Fruit fly (Drosophila melanogaster) whole organism, embryonic: Measurements from ENCODE around the gene sicily.

Experiments used
- CG10321 ChIP-seq: fragments of 200-800 bp; sonication (Bioruptor generic); IDR thresholded peaks from 2 replicates; pipeline ENCODE4 v1.3.6; 2022; ENCODE audit warnings: missing biosample characterization, missing genetic modification characterization
- CG10431 ChIP-seq: fragments of 200-800 bp; sonication (Bioruptor generic); optimal IDR thresholded peaks from 3 replicates; lab custom pipeline; 2018; ENCODE audit warnings: missing biosample characterization, mild to moderate bottlenecking, missing genetic modification characterization
- CG11504 ChIP-seq: fragments of 200-800 bp; sonication (Bioruptor generic); optimal IDR thresholded peaks from 3 replicates; lab custom pipeline; 2019; ENCODE audit warnings: missing biosample characterization, mild to moderate bottlenecking, missing genetic modification characterization, moderate library complexity
- CG12071 ChIP-seq: fragments of 200-800 bp; sonication (Bioruptor generic); optimal IDR thresholded peaks from 3 replicates; lab custom pipeline; 2018; ENCODE audit warnings: missing biosample characterization, mild to moderate bottlenecking, missing genetic modification characterization
- CG13296 ChIP-seq: fragments of 200-800 bp; sonication (Bioruptor generic); optimal IDR thresholded peaks from 3 replicates; lab custom pipeline; 2018; ENCODE audit warnings: missing biosample characterization, mild to moderate bottlenecking, missing genetic modification characterization
- CG14441 ChIP-seq: fragments of 200-800 bp; sonication (Bioruptor generic); IDR thresholded peaks from 2 replicates; pipeline ENCODE4 v1.3.6; 2022; ENCODE audit warnings: missing biosample characterization, missing genetic modification characterization
- CG15696 ChIP-seq: fragments of 200-800 bp; sonication (Bioruptor generic); optimal IDR thresholded peaks from 2 replicates; lab custom pipeline; 2019; ENCODE audit warnings: missing biosample characterization, mild to moderate bottlenecking, missing genetic modification characterization, moderate library complexity
- CG31365 ChIP-seq: fragments of 200-800 bp; sonication (Bioruptor generic); optimal IDR thresholded peaks from 2 replicates; lab custom pipeline; 2018; ENCODE audit warnings: missing biosample characterization, mild to moderate bottlenecking, missing genetic modification characterization
- CG33213 ChIP-seq: fragments of 200-800 bp; sonication (Bioruptor generic); optimal IDR thresholded peaks from 3 replicates; lab custom pipeline; 2016; ENCODE audit warnings: missing biosample characterization, missing genetic modification characterization
- CG4707 ChIP-seq: fragments of 200-800 bp; sonication (Bioruptor generic); optimal IDR thresholded peaks from 2 replicates; lab custom pipeline; 2018; ENCODE audit warnings: missing biosample characterization, mild to moderate bottlenecking, missing genetic modification characterization, moderate library complexity
- CG6175 ChIP-seq: fragments of 200-800 bp; sonication (Bioruptor generic); IDR thresholded peaks from 3 replicates; pipeline ENCODE4 v1.3.6; 2022; ENCODE audit warnings: missing biosample characterization, missing genetic modification characterization
- CG7372 ChIP-seq: fragments of 200-800 bp; sonication (Bioruptor generic); IDR thresholded peaks from 2 replicates; pipeline ENCODE4 v1.3.6; 2022; ENCODE audit warnings: missing biosample characterization, missing genetic modification characterization
- CG8478 ChIP-seq: fragments of >200 bp; optimal IDR thresholded peaks from 2 replicates; lab custom pipeline; 2018
- CG8765 ChIP-seq: fragments of 200-800 bp; sonication (Bioruptor generic); IDR thresholded peaks from 2 replicates; pipeline ENCODE4 v1.3.6; 2022; ENCODE audit warnings: missing biosample characterization, missing genetic modification characterization
- CG9215 ChIP-seq: fragments of 200-800 bp; sonication (Bioruptor generic); IDR thresholded peaks from 2 replicates; pipeline ENCODE4 v1.3.6; 2022; ENCODE audit warnings: missing biosample characterization, missing genetic modification characterization
- CG9727 ChIP-seq: fragments of 200-800 bp; sonication (Bioruptor generic); optimal IDR thresholded peaks from 3 replicates; lab custom pipeline; 2017; ENCODE audit warnings: missing biosample characterization, mild to moderate bottlenecking, missing genetic modification characterization
- CrebB ChIP-seq: fragments of 200-800 bp; sonication (Bioruptor generic); optimal IDR thresholded peaks from 3 replicates; lab custom pipeline; 2018; ENCODE audit warnings: missing biosample characterization, mild to moderate bottlenecking, missing genetic modification characterization
- Doc2 ChIP-seq: fragments of 200-800 bp; sonication (Bioruptor generic); IDR thresholded peaks from 2 replicates; pipeline ENCODE4 v1.3.6; 2022; ENCODE audit warnings: missing biosample characterization, missing genetic modification characterization
- E2f1 ChIP-seq: fragments of 200-800 bp; sonication (Bioruptor generic); IDR thresholded peaks from 2 replicates; pipeline ENCODE4 v1.3.6; 2022; ENCODE audit warnings: missing biosample characterization, missing genetic modification characterization
- Ets97D ChIP-seq: fragments of 200-800 bp; sonication (Bioruptor generic); optimal IDR thresholded peaks from 3 replicates; lab custom pipeline; 2016; ENCODE audit warnings: missing biosample characterization, missing genetic modification characterization
- H2.0 ChIP-seq: fragments of 200-800 bp; sonication (Bioruptor generic); IDR thresholded peaks from 2 replicates; pipeline ENCODE4 v1.3.6; 2022; ENCODE audit warnings: missing biosample characterization, missing genetic modification characterization
- Hr3 ChIP-seq: fragments of 200-800 bp; sonication (Bioruptor generic); optimal IDR thresholded peaks from 3 replicates; lab custom pipeline; 2016; ENCODE audit warnings: missing biosample characterization, missing genetic modification characterization
- NC2α ChIP-seq: fragments of 200-800 bp; sonication (Bioruptor generic); optimal IDR thresholded peaks from 2 replicates; lab custom pipeline; 2016; ENCODE audit warnings: missing biosample characterization, missing genetic modification characterization
- Nf-YB ChIP-seq: fragments of 200-800 bp; sonication (Bioruptor generic); optimal IDR thresholded peaks from 3 replicates; lab custom pipeline; 2019; ENCODE audit warnings: missing biosample characterization, mild to moderate bottlenecking, missing genetic modification characterization, moderate library complexity
- Oli ChIP-seq: fragments of 200-800 bp; sonication (Bioruptor generic); optimal IDR thresholded peaks from 2 replicates; lab custom pipeline; 2018; ENCODE audit warnings: missing biosample characterization, mild to moderate bottlenecking, missing genetic modification characterization, moderate library complexity
- al ChIP-seq: fragments of 200-800 bp; sonication (Bioruptor generic); IDR thresholded peaks from 2 replicates; pipeline ENCODE4 v1.3.6; 2022; ENCODE audit warnings: missing biosample characterization, missing genetic modification characterization
- ara ChIP-seq: fragments of 200-800 bp; sonication (Bioruptor generic); IDR thresholded peaks from 2 replicates; pipeline ENCODE4 v1.3.6; 2022; ENCODE audit warnings: missing biosample characterization, missing genetic modification characterization
- bigmax ChIP-seq: fragments of 200-800 bp; sonication (Bioruptor generic); optimal IDR thresholded peaks from 2 replicates; lab custom pipeline; 2018; ENCODE audit warnings: missing biosample characterization, mild to moderate bottlenecking, missing genetic modification characterization
- br ChIP-seq: fragments of >200 bp; optimal IDR thresholded peaks from 2 replicates; lab custom pipeline; 2017
- chm ChIP-seq: fragments of 200-800 bp; sonication (Bioruptor generic); IDR thresholded peaks from 2 replicates; pipeline ENCODE4 v1.3.6; 2022; ENCODE audit warnings: missing biosample characterization, missing genetic modification characterization
- ci ChIP-seq: fragments of 200-800 bp; sonication (Bioruptor generic); IDR thresholded peaks from 3 replicates; pipeline ENCODE4 v1.3.6; 2022; ENCODE audit warnings: missing biosample characterization, missing genetic modification characterization
- corto ChIP-seq: fragments of 200-800 bp; sonication (Bioruptor generic); optimal IDR thresholded peaks from 2 replicates; lab custom pipeline; 2016; ENCODE audit warnings: missing biosample characterization, mild to moderate bottlenecking, missing genetic modification characterization, moderate library complexity
- crol ChIP-seq: fragments of 200-800 bp; sonication (Bioruptor generic); IDR thresholded peaks from 2 replicates; pipeline ENCODE4 v1.3.6; 2022; ENCODE audit warnings: missing biosample characterization, missing genetic modification characterization
- dati ChIP-seq: fragments of 200-800 bp; sonication (Bioruptor generic); IDR thresholded peaks from 2 replicates; pipeline ENCODE4 v1.3.6; 2022; ENCODE audit warnings: missing biosample characterization, missing genetic modification characterization
- dmrt99B ChIP-seq: fragments of 200-800 bp; sonication (Bioruptor generic); optimal IDR thresholded peaks from 2 replicates; lab custom pipeline; 2018; ENCODE audit warnings: missing biosample characterization, mild to moderate bottlenecking, missing genetic modification characterization, moderate library complexity
- ems ChIP-seq: fragments of 200-800 bp; sonication (Bioruptor generic); optimal IDR thresholded peaks from 3 replicates; lab custom pipeline; 2016; ENCODE audit warnings: missing biosample characterization, missing genetic modification characterization
- eyg ChIP-seq: fragments of 200-800 bp; sonication (Bioruptor generic); optimal IDR thresholded peaks from 3 replicates; lab custom pipeline; 2016; ENCODE audit warnings: missing biosample characterization, missing genetic modification characterization
- ftz-f1 ChIP-seq: fragments of 200-800 bp; sonication (Bioruptor generic); optimal IDR thresholded peaks from 2 replicates; lab custom pipeline; 2016; ENCODE audit warnings: missing biosample characterization, missing genetic modification characterization
- gcm ChIP-seq: fragments of 200-800 bp; sonication (Bioruptor generic); optimal IDR thresholded peaks from 2 replicates; lab custom pipeline; 2019; ENCODE audit warnings: missing biosample characterization, mild to moderate bottlenecking, missing genetic modification characterization, moderate library complexity
- gsb-n ChIP-seq: fragments of 200-800 bp; sonication (Bioruptor generic); optimal IDR thresholded peaks from 3 replicates; lab custom pipeline; 2018; ENCODE audit warnings: missing biosample characterization, mild to moderate bottlenecking, missing genetic modification characterization
- insv ChIP-seq, 2 experiments: fragments of 200-800 bp; sonication (Bioruptor generic); optimal IDR thresholded peaks; 3 replicates each; lab custom pipeline; 2016 to 2018; ENCODE audit warnings: missing biosample characterization in 2 of 2, missing genetic modification characterization in 2 of 2
- jing ChIP-seq: fragments of 200-800 bp; sonication (Bioruptor generic); optimal IDR thresholded peaks from 2 replicates; lab custom pipeline; 2018; ENCODE audit warnings: missing biosample characterization, mild to moderate bottlenecking, missing genetic modification characterization
- kay ChIP-seq: fragments of 200-800 bp; sonication (Bioruptor generic); optimal IDR thresholded peaks from 2 replicates; lab custom pipeline; 2016; ENCODE audit warnings: missing biosample characterization, missing genetic modification characterization
- lab ChIP-seq: fragments of 200-800 bp; sonication (Bioruptor generic); optimal IDR thresholded peaks from 3 replicates; lab custom pipeline; 2017; ENCODE audit warnings: missing biosample characterization, missing genetic modification characterization, mild to moderate bottlenecking, moderate library complexity, missing genetic modification reagents
- lmd ChIP-seq: fragments of 200-800 bp; sonication (Bioruptor generic); IDR thresholded peaks from 2 replicates; pipeline ENCODE4 v1.3.6; 2022; ENCODE audit warnings: missing biosample characterization, missing genetic modification characterization
- pho ChIP-seq: fragments of 200-800 bp; sonication (Bioruptor generic); optimal IDR thresholded peaks from 2 replicates; lab custom pipeline; 2016; ENCODE audit warnings: missing biosample characterization, missing genetic modification characterization
- phol ChIP-seq: fragments of 200-800 bp; sonication (Bioruptor generic); optimal IDR thresholded peaks from 3 replicates; lab custom pipeline; 2018; ENCODE audit warnings: missing biosample characterization, mild to moderate bottlenecking, missing genetic modification characterization, moderate library complexity
- stwl ChIP-seq: fragments of 200-800 bp; sonication (Bioruptor generic); optimal IDR thresholded peaks from 3 replicates; lab custom pipeline; 2018; ENCODE audit warnings: missing biosample characterization, mild to moderate bottlenecking, missing genetic modification characterization, moderate library complexity
- tll ChIP-seq, 2 experiments: fragments of 200-800 bp in 1 of 2; fragments of >200 bp in 1 of 2; sonication (Bioruptor generic) in 1 of 2; optimal IDR thresholded peaks; 2 replicates each; lab custom pipeline; 2017 to 2019; ENCODE audit warnings: missing biosample characterization in 2 of 2, missing genetic modification characterization in 2 of 2, mild to moderate bottlenecking in 1 of 2, moderate library complexity in 1 of 2
- tna ChIP-seq: fragments of 200-800 bp; sonication (Bioruptor generic); IDR thresholded peaks from 2 replicates; pipeline ENCODE4 v1.3.6; 2022; ENCODE audit warnings: missing biosample characterization, missing genetic modification characterization; ENCODE audit not compliant: partially characterized antibody
- twi ChIP-seq: fragments of 200-800 bp; optimal IDR thresholded peaks from 2 replicates; lab custom pipeline; 2019; ENCODE audit warnings: missing biosample characterization, mild to moderate bottlenecking, missing genetic modification characterization, moderate library complexity
- wor ChIP-seq: fragments of 200-800 bp; sonication (Bioruptor generic); IDR thresholded peaks from 2 replicates; pipeline ENCODE4 v1.3.6; 2022; ENCODE audit warnings: missing biosample characterization, missing genetic modification characterization

The sicily gene

dm6 chrX:11854758-11855465 lies 36.6 kb upstream of the sicily start, which contains the start of the genes CG10347 and ATP7 (continued):
- TF ChIP-seq CG10321 (GFP tag; lab: Robert Waterston, UW) (no peak), Nf-YB (GFP tag; lab: Kevin White, UChicago) (no peak), NC2α (no peak), E2f1 (no peak), CG10431 (no peak), CG4707 (GFP tag; lab: Kevin White, UChicago) (no peak), CG6175 (GFP tag; lab: Robert Waterston, UW) (no peak), H2.0 (GFP tag; lab: Robert Waterston, UW) (no peak), CG31365 (tag; lab: Kevin White, UChicago) (no peak), crol (GFP tag; lab: Robert Waterston, UW) (no peak), Oli (tag; lab: Kevin White, UChicago) (no peak), eyg (GFP tag; lab: Kevin White, UChicago) (no peak), CrebB (tag; lab: Kevin White, UChicago) (no peak), chm (GFP tag; lab: Robert Waterston, UW) (no peak), bigmax (no peak), CG11504 (tag; lab: Kevin White, UChicago) (peak; percentile 21), tna (GFP tag; lab: Robert Waterston, UW) (peak; percentile 82), CG14441 (GFP tag; lab: Robert Waterston, UW) (no peak), phol (tag; lab: Kevin White, UChicago) (peak; percentile 38), corto (GFP tag; lab: Kevin White, UChicago) (no peak), CG15696 (tag; lab: Kevin White, UChicago) (peak; percentile 1), ci (GFP tag; lab: Robert Waterston, UW) (no peak), al (GFP tag; lab: Robert Waterston, UW) (no peak), lab (peak; percentile 40), gsb-n (tag; lab: Kevin White, UChicago) (no peak), Doc2 (GFP tag; lab: Robert Waterston, UW) (no peak), CG7372 (GFP tag; lab: Robert Waterston, UW) (no peak), tll (GFP tag; optimal IDR thresholded peaks at IDR 0.05; lab: Kevin White, UChicago) (no peak), CG8478 (lab: Kevin White, UChicago) (no peak), gcm (GFP tag; lab: Kevin White, UChicago) (peak; percentile 4), CG9215 (GFP tag; lab: Robert Waterston, UW) (no peak), CG33213 (GFP tag; lab: Kevin White, UChicago) (no peak), wor (no peak), kay (peak; percentile 27), insv (GFP tag; optimal IDR thresholded peaks at IDR 0.05; lab: Kevin White, UChicago) (peak in 1 of 2 experiments; percentile 8), pho (GFP tag; lab: Kevin White, UChicago) (no peak), ftz-f1 (GFP tag; lab: Kevin White, UChicago) (no peak), CG12071 (GFP tag; lab: Kevin White, UChicago) (no peak), jing (GFP tag; lab: Kevin White, UChicago) (no peak), twi (no peak), ems (GFP tag; lab: Kevin White, UChicago) (peak; percentile 40), dati (GFP tag; lab: Robert Waterston, UW) (no peak), CG9727 (GFP tag; lab: Kevin White, UChicago) (peak; percentile 9), dmrt99B (tag; lab: Kevin White, UChicago) (peak; percentile 3), lmd (GFP tag; lab: Robert Waterston, UW) (no peak), stwl (tag; lab: Kevin White, UChicago) (peak; percentile 57), br (no peak), Hr3 (peak; percentile 17), CG8765 (GFP tag; lab: Robert Waterston, UW) (no peak), Ets97D (peak; percentile 53), CG13296 (GFP tag; lab: Kevin White, UChicago) (peak; percentile 6), ara (no peak)
